Worm (Caenorhabditis elegans) whole organism, L4/young adult: ENCODE data around the gene aagr-4.

Source experiments
- W03F9.2 ChIP-seq: fragments of 150-350 bp; optimal IDR thresholded peaks from 2 replicates; lab custom pipeline; 2014; ENCODE audit warnings: missing biosample characterization, missing genetic modification characterization
- dao-5 ChIP-seq: sonication (generic microtip); optimal IDR thresholded peaks from 2 replicates; lab custom pipeline; 2016; ENCODE audit warnings: missing genotype, missing genetic modification characterization, moderate library complexity, missing compliant biosample characterization
- him-1 ChIP-seq: sonication (generic microtip); optimal IDR thresholded peaks from 2 replicates; lab custom pipeline; 2016; ENCODE audit warnings: missing genotype, missing genetic modification reagents, missing genetic modification characterization, missing compliant biosample characterization

DNA sequence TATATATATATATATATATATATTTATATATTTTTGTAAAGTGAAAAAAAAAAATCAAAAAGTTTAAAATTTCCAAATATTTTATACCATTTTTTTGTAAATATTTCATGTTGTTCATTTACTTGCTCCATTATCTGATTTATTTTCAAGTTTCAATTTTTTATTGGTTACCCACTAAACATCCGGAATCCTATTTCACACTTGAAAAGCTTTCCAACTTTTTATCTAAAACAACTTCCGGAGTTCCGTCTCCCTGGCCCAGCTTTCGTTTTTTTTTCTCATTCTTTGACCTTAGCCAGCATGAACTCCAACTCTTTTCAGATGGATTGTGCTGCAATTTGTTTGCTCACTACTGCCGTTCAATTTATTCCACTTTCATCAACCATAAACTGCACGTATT, 15.8 kb downstream of the aagr-4 start, which contains the start of gene F38G1.3:
- TF ChIP-seq dao-5 (tag; lab: Kevin White, UChicago) (no peak), him-1 (tag; lab: Kevin White, UChicago) (no peak), W03F9.2 (tag; lab: Kevin White, UChicago) (no peak)
